Worm (Caenorhabditis elegans): ENCODE results near the gene taf-3.

DNA sequence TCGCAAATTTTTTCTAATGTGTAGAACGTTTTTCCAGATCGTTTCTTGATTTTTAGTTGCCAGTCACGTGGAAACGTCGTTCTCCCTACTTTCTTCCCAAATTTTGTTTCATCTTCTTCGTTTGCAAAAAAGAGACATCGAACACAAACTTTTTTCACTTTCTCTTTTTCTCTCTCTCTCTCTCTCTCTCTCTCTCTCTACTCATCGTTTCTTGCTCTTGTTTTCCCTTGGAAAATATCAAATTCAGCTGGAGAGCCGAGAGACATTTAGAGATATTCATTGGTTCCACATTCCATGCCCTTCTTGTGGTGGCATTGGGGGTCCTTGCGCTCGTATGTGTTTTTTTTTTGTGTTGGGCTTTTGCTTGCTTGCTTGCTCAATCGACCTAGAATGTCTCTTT lies 7.0 kb downstream of the taf-3 start:
- no peak for TF ChIP-seq ZK546.5 (tag; optimal IDR thresholded peaks at IDR 0.05)
- no peak for TF ChIP-seq R02D3.7 (tag; optimal IDR thresholded peaks at IDR 0.05)
- TF ChIP-seq nhr-237 (tag; optimal IDR thresholded peaks at IDR 0.05), result no peak
- TF ChIP-seq elt-3 (tag; optimal IDR thresholded peaks at IDR 0.05), result no peak

Data from whole organism, L2 larva.